Worm (Caenorhabditis elegans) whole organism, early embryonic: ENCODE measurements around the gene ent-3.

Source experiments
- F13C5.2 ChIP-seq: sonication (generic microtip); optimal IDR thresholded peaks from 2 replicates; lab custom pipeline; 2017; ENCODE audit warnings: mild to moderate bottlenecking, missing genetic modification characterization, inconsistent platforms, missing compliant biosample characterization
- ama-1 ChIP-seq: fragments of 150-350 bp; optimal IDR thresholded peaks from 2 replicates; lab custom pipeline; 2014
- ets-7 ChIP-seq: sonication (generic microtip); optimal IDR thresholded peaks from 2 replicates; lab custom pipeline; 2016; ENCODE audit warnings: missing genotype, missing genetic modification characterization, missing compliant biosample characterization
- flt-1 ChIP-seq: fragments of 200-800 bp; sonication (Bioruptor generic); IDR thresholded peaks from 2 replicates; pipeline ENCODE4 v1.3.6; 2022; ENCODE audit warnings: missing genetic modification characterization, missing compliant biosample characterization
- hnd-1 ChIP-seq: sonication (generic microtip); optimal IDR thresholded peaks from 2 replicates; lab custom pipeline; 2016; ENCODE audit warnings: missing genetic modification characterization, missing compliant biosample characterization
- sea-1 ChIP-seq: fragments of 200-800 bp; sonication (Bioruptor generic); conservative IDR thresholded peaks from 2 replicates; pipeline ENCODE4 v1.3.6; 2022; ENCODE audit warnings: missing genetic modification characterization, missing compliant biosample characterization
- tra-4 ChIP-seq: sonication (generic microtip); optimal IDR thresholded peaks from 2 replicates; lab custom pipeline; 2017; ENCODE audit warnings: missing genetic modification characterization, missing compliant biosample characterization

DNA sequence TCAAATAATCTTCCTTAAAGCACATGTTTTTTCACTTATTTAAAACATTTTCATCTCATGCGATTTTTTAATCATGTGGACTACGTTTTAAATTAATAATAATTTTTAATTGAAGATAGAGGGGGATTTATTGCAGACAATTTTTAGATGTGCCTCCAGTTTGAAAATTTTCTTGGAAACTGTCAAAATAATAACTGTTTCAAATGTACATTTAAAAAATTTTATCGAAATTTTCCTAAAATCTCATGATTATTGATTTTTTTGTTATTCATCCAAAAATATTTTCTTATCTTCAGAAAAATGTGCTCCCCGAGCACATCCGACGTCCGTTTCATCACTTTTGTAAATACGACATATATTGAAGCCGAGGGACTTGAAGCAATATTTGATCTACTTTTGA, 21.0 kb upstream of the ent-3 start, which contains the start of gene sre-8:
- TF ChIP-seq ama-1 (lab: Kevin White, UChicago) (no peak), sea-1 (GFP tag; lab: Robert Waterston, UW) (no peak), F13C5.2 (tag; lab: Kevin White, UChicago) (no peak), flt-1 (no peak), tra-4 (tag; lab: Kevin White, UChicago) (no peak), hnd-1 (tag; lab: Kevin White, UChicago) (no peak), ets-7 (tag; lab: Kevin White, UChicago) (no peak)
